Worm (Caenorhabditis elegans): Measurements from ENCODE around the gene klc-2.

ce11 chrV:5558590-5558989, 22.6 kb downstream of the klc-2 start, which contains the start of gene glb-5:
- TF ChIP-seq aly-1 (tag; optimal IDR thresholded peaks at IDR 0.05), result no peak
- no peak for TF ChIP-seq ama-1 (optimal IDR thresholded peaks at IDR 0.05)
- TF ChIP-seq hmbx-1 (tag; optimal IDR thresholded peaks at IDR 0.05), result no peak
- TF ChIP-seq hnd-1 (tag; optimal IDR thresholded peaks at IDR 0.05), result no peak
- no peak for TF ChIP-seq tbx-11 (GFP tag; IDR thresholded peaks at IDR 0.05)
- TF ChIP-seq hmg-4 (GFP tag; optimal IDR thresholded peaks at IDR 0.05), result no peak
- no peak for TF ChIP-seq flt-1 (GFP tag; IDR thresholded peaks at IDR 0.05)
